Fruit fly (Drosophila melanogaster) whole organism, embryonic: Measurements from ENCODE around the gene CG42592.

Experiments
- Abd-B ChIP-seq: fragments of 200-800 bp; sonication (Bioruptor generic); optimal IDR thresholded peaks from 2 replicates; lab custom pipeline; 2018; ENCODE audit warnings: missing biosample characterization, mild to moderate bottlenecking, missing genetic modification characterization, moderate library complexity
- Blimp-1 ChIP-seq: fragments of 200-800 bp; sonication (Bioruptor generic); optimal IDR thresholded peaks from 3 replicates; lab custom pipeline; 2018; ENCODE audit warnings: missing biosample characterization, missing genetic modification characterization, mild to moderate bottlenecking, moderate library complexity, missing genetic modification reagents
- CG11504 ChIP-seq: fragments of 200-800 bp; sonication (Bioruptor generic); optimal IDR thresholded peaks from 3 replicates; lab custom pipeline; 2019; ENCODE audit warnings: missing biosample characterization, mild to moderate bottlenecking, missing genetic modification characterization, moderate library complexity
- CG11695 ChIP-seq: fragments of 200-800 bp; sonication (Bioruptor generic); IDR thresholded peaks from 3 replicates; pipeline ENCODE4 v1.3.6; 2022; ENCODE audit warnings: missing biosample characterization, missing genetic modification characterization
- CG12744 ChIP-seq: fragments of 200-800 bp; sonication (Bioruptor generic); optimal IDR thresholded peaks from 2 replicates; lab custom pipeline; 2016; ENCODE audit warnings: missing biosample characterization, missing genetic modification characterization
- CG13624 ChIP-seq: fragments of 200-800 bp; sonication (Bioruptor generic); optimal IDR thresholded peaks from 2 replicates; lab custom pipeline; 2016; ENCODE audit warnings: missing biosample characterization, missing genetic modification characterization
- CG15601 ChIP-seq: fragments of 200-800 bp; sonication (Bioruptor generic); optimal IDR thresholded peaks from 3 replicates; lab custom pipeline; 2019; ENCODE audit warnings: missing biosample characterization, mild to moderate bottlenecking, missing genetic modification characterization, moderate library complexity
- CG16813 ChIP-seq: fragments of 200-800 bp; sonication (Bioruptor generic); IDR thresholded peaks from 3 replicates; pipeline ENCODE4 v1.3.6; 2022; ENCODE audit warnings: missing biosample characterization, missing genetic modification characterization; ENCODE audit not compliant: partially characterized antibody
- CG17612 ChIP-seq: fragments of 200-800 bp; sonication (Bioruptor generic); IDR thresholded peaks from 2 replicates; pipeline ENCODE4 v1.3.6; 2022; ENCODE audit warnings: missing biosample characterization, missing genetic modification characterization
- CG17912 ChIP-seq: fragments of 200-800 bp; sonication (Bioruptor generic); optimal IDR thresholded peaks from 2 replicates; lab custom pipeline; 2018; ENCODE audit warnings: missing biosample characterization, mild to moderate bottlenecking, missing genetic modification characterization
- CG18011 ChIP-seq: fragments of 200-800 bp; sonication (Bioruptor generic); optimal IDR thresholded peaks from 2 replicates; lab custom pipeline; 2017; ENCODE audit warnings: missing biosample characterization, missing genetic modification characterization, mild to moderate bottlenecking, moderate library complexity, missing genotype
- CG18619 ChIP-seq: fragments of 200-800 bp; sonication (Bioruptor generic); optimal IDR thresholded peaks from 3 replicates; lab custom pipeline; 2017; ENCODE audit warnings: missing biosample characterization, mild to moderate bottlenecking, missing genetic modification characterization
- CG2116 ChIP-seq: fragments of 200-800 bp; sonication (Bioruptor generic); optimal IDR thresholded peaks from 3 replicates; lab custom pipeline; 2018; ENCODE audit warnings: missing biosample characterization, mild to moderate bottlenecking, missing genetic modification characterization
- CG3995 ChIP-seq: fragments of 200-800 bp; sonication (Bioruptor generic); optimal IDR thresholded peaks from 3 replicates; lab custom pipeline; 2016; ENCODE audit warnings: missing biosample characterization, missing genetic modification characterization
- CG4707 ChIP-seq: fragments of 200-800 bp; sonication (Bioruptor generic); optimal IDR thresholded peaks from 2 replicates; lab custom pipeline; 2018; ENCODE audit warnings: missing biosample characterization, mild to moderate bottlenecking, missing genetic modification characterization, moderate library complexity
- CG6813 ChIP-seq: fragments of 200-800 bp; sonication (Bioruptor generic); optimal IDR thresholded peaks from 2 replicates; lab custom pipeline; 2017; ENCODE audit warnings: missing biosample characterization, missing genetic modification characterization, mild to moderate bottlenecking, moderate library complexity, missing genetic modification reagents
- CG7372 ChIP-seq: fragments of 200-800 bp; sonication (Bioruptor generic); IDR thresholded peaks from 2 replicates; pipeline ENCODE4 v1.3.6; 2022; ENCODE audit warnings: missing biosample characterization, missing genetic modification characterization
- CG9817 ChIP-seq: fragments of 200-800 bp; sonication (Bioruptor generic); optimal IDR thresholded peaks from 2 replicates; lab custom pipeline; 2018; ENCODE audit warnings: missing biosample characterization, mild to moderate bottlenecking, missing genetic modification characterization, moderate library complexity
- Chrac-16 ChIP-seq: fragments of 200-800 bp; sonication (Bioruptor generic); optimal IDR thresholded peaks from 3 replicates; lab custom pipeline; 2016; ENCODE audit warnings: missing biosample characterization, missing genetic modification characterization
- Dip3 ChIP-seq: fragments of 200-800 bp; sonication (Bioruptor generic); optimal IDR thresholded peaks from 3 replicates; lab custom pipeline; 2016; ENCODE audit warnings: missing biosample characterization, missing genetic modification characterization
- Drgx ChIP-seq: fragments of 200-800 bp; sonication (Bioruptor generic); IDR thresholded peaks from 2 replicates; pipeline ENCODE4 v1.3.6; 2022; ENCODE audit warnings: missing biosample characterization, missing genetic modification characterization
- HLH4C ChIP-seq: fragments of 200-800 bp; sonication (Bioruptor generic); IDR thresholded peaks from 3 replicates; pipeline ENCODE4 v1.3.6; 2022; ENCODE audit warnings: missing biosample characterization, missing genetic modification characterization; ENCODE audit not compliant: partially characterized antibody
- Lhr ChIP-seq: fragments of 200-800 bp; sonication (Bioruptor generic); optimal IDR thresholded peaks from 3 replicates; lab custom pipeline; 2017; ENCODE audit warnings: mild to moderate bottlenecking, missing biosample characterization, missing genetic modification reagents, missing genetic modification characterization
- MBD-R2 ChIP-seq: fragments of 200-800 bp; sonication (Bioruptor generic); IDR thresholded peaks from 2 replicates; pipeline ENCODE4 v1.3.6; 2022; ENCODE audit warnings: missing biosample characterization, missing genetic modification characterization
- Oaz ChIP-seq: fragments of 200-800 bp; sonication (Bioruptor generic); IDR thresholded peaks from 2 replicates; pipeline ENCODE4 v1.3.6; 2022; ENCODE audit warnings: missing biosample characterization, missing genetic modification characterization
- Opbp ChIP-seq: fragments of 200-800 bp; sonication (Bioruptor generic); IDR thresholded peaks from 3 replicates; pipeline ENCODE4 v1.3.6; 2022; ENCODE audit warnings: missing biosample characterization, missing genetic modification characterization; ENCODE audit not compliant: partially characterized antibody
- Side ChIP-seq: fragments of 200-800 bp; sonication (Bioruptor generic); optimal IDR thresholded peaks from 2 replicates; lab custom pipeline; 2016; ENCODE audit warnings: missing biosample characterization, missing genetic modification characterization
- abd-A ChIP-seq: fragments of 200-800 bp; sonication (Bioruptor generic); optimal IDR thresholded peaks from 3 replicates; lab custom pipeline; 2019; ENCODE audit warnings: missing biosample characterization, mild to moderate bottlenecking, missing genetic modification characterization, moderate library complexity
- al ChIP-seq: fragments of 200-800 bp; sonication (Bioruptor generic); IDR thresholded peaks from 2 replicates; pipeline ENCODE4 v1.3.6; 2022; ENCODE audit warnings: missing biosample characterization, missing genetic modification characterization
- aop ChIP-seq: fragments of 200-800 bp; sonication (Bioruptor generic); IDR thresholded peaks from 2 replicates; pipeline ENCODE4 v1.3.6; 2022; ENCODE audit warnings: missing biosample characterization, missing genetic modification characterization
- emc ChIP-seq: fragments of 200-800 bp; sonication (Bioruptor generic); optimal IDR thresholded peaks from 2 replicates; lab custom pipeline; 2016; ENCODE audit warnings: missing biosample characterization, missing genetic modification characterization
- grau ChIP-seq: fragments of 200-800 bp; optimal IDR thresholded peaks from 3 replicates; lab custom pipeline; 2019; ENCODE audit warnings: missing biosample characterization, mild to moderate bottlenecking, missing genetic modification characterization, moderate library complexity
- gsb ChIP-seq: fragments of 200-800 bp; sonication (Bioruptor generic); IDR thresholded peaks from 2 replicates; pipeline ENCODE4 v1.3.6; 2022; ENCODE audit warnings: missing biosample characterization, missing genetic modification characterization
- gsb-n ChIP-seq: fragments of 200-800 bp; sonication (Bioruptor generic); optimal IDR thresholded peaks from 3 replicates; lab custom pipeline; 2018; ENCODE audit warnings: missing biosample characterization, mild to moderate bottlenecking, missing genetic modification characterization
- hth ChIP-seq: fragments of >200 bp; optimal IDR thresholded peaks from 2 replicates; lab custom pipeline; 2017; ENCODE audit warnings: inconsistent platforms
- ind ChIP-seq: fragments of 200-800 bp; sonication (Bioruptor generic); optimal IDR thresholded peaks from 3 replicates; lab custom pipeline; 2016; ENCODE audit warnings: missing biosample characterization, missing genetic modification characterization
- ken ChIP-seq: fragments of 200-800 bp; sonication (Bioruptor generic); IDR thresholded peaks from 3 replicates; pipeline ENCODE4 v1.3.6; 2022; ENCODE audit warnings: missing biosample characterization, missing genetic modification characterization
- kni ChIP-seq: fragments of 200-800 bp; sonication (Bioruptor generic); optimal IDR thresholded peaks from 3 replicates; lab custom pipeline; 2017; ENCODE audit warnings: mild to moderate bottlenecking, missing biosample characterization, missing genetic modification reagents, missing genetic modification characterization
- lmd ChIP-seq: fragments of 200-800 bp; sonication (Bioruptor generic); IDR thresholded peaks from 2 replicates; pipeline ENCODE4 v1.3.6; 2022; ENCODE audit warnings: missing biosample characterization, missing genetic modification characterization
- mld ChIP-seq: fragments of 200-800 bp; sonication (Bioruptor generic); IDR thresholded peaks from 3 replicates; pipeline ENCODE4 v1.3.6; 2022; ENCODE audit warnings: missing biosample characterization, missing genetic modification characterization; ENCODE audit not compliant: partially characterized antibody
- nerfin-1 ChIP-seq: fragments of 200-800 bp; sonication (Bioruptor generic); optimal IDR thresholded peaks from 3 replicates; lab custom pipeline; 2019; ENCODE audit warnings: missing biosample characterization, mild to moderate bottlenecking, missing genetic modification characterization, moderate library complexity
- nerfin-2 ChIP-seq: fragments of 200-800 bp; sonication (Bioruptor generic); IDR thresholded peaks from 2 replicates; pipeline ENCODE4 v1.3.6; 2022; ENCODE audit warnings: missing biosample characterization, missing genetic modification characterization; ENCODE audit not compliant: partially characterized antibody
- p53 ChIP-seq: fragments of 200-800 bp; sonication (Bioruptor generic); optimal IDR thresholded peaks from 2 replicates; lab custom pipeline; 2016; ENCODE audit warnings: missing biosample characterization, missing genetic modification characterization
- phol ChIP-seq: fragments of 200-800 bp; sonication (Bioruptor generic); optimal IDR thresholded peaks from 3 replicates; lab custom pipeline; 2018; ENCODE audit warnings: missing biosample characterization, mild to moderate bottlenecking, missing genetic modification characterization, moderate library complexity
- stc ChIP-seq: fragments of 200-800 bp; sonication (Bioruptor generic); IDR thresholded peaks from 2 replicates; pipeline ENCODE4 v1.3.6; 2022; ENCODE audit warnings: missing biosample characterization, missing genetic modification characterization
- tap ChIP-seq: fragments of 200-800 bp; optimal IDR thresholded peaks from 3 replicates; lab custom pipeline; 2019; ENCODE audit warnings: missing biosample characterization, mild to moderate bottlenecking, missing genetic modification characterization, moderate library complexity
- ttk ChIP-seq: fragments of 200-800 bp; sonication (Bioruptor generic); IDR thresholded peaks from 2 replicates; pipeline ENCODE4 v2.1.2; 2022; ENCODE audit warnings: missing biosample characterization, missing genetic modification characterization
- usp ChIP-seq: fragments of >200 bp; optimal IDR thresholded peaks from 2 replicates; lab custom pipeline; 2017; ENCODE audit warnings: missing biosample characterization, missing genetic modification characterization
- zfh1 ChIP-seq: fragments of 200-800 bp; sonication (Bioruptor generic); IDR thresholded peaks from 3 replicates; pipeline ENCODE4 v1.3.6; 2022; ENCODE audit warnings: missing biosample characterization, missing genetic modification characterization

Gene CG42592

dm6 chr3R:29798966-29799680 is 37.0 kb downstream of the CG42592 start, which contains the start of the genes Rnb and Drice (continued):
- TF ChIP-seq kni (GFP tag; lab: Kevin White, UChicago) (no peak), Blimp-1 (GFP tag; lab: Kevin White, UChicago) (no peak), CG18011 (GFP tag; lab: Kevin White, UChicago) (no peak), tap (tag; lab: Kevin White, UChicago) (no peak), CG3995 (GFP tag; lab: Kevin White, UChicago) (no peak), Abd-B (no peak), stc (no peak), CG18619 (no peak), Side (GFP tag; lab: Kevin White, UChicago) (no peak), Chrac-16 (GFP tag; lab: Kevin White, UChicago) (peak; percentile 12), nerfin-2 (0 out of 2 replicates have a peak, but pooled peaks have one; percentile 22), CG2116 (GFP tag; lab: Kevin White, UChicago) (peak; percentile 58), CG4707 (GFP tag; lab: Kevin White, UChicago) (no peak), gsb (GFP tag; lab: Robert Waterston, UW) (no peak), MBD-R2 (GFP tag; lab: Robert Waterston, UW) (peak; percentile 54), CG12744 (GFP tag; lab: Kevin White, UChicago) (no peak), CG11695 (GFP tag; lab: Robert Waterston, UW) (no peak), CG7372 (GFP tag; lab: Robert Waterston, UW) (no peak), ind (no peak), CG11504 (no peak), aop (no peak), Drgx (GFP tag; lab: Robert Waterston, UW) (no peak), Lhr (peak; percentile 60), HLH4C (GFP tag; lab: Robert Waterston, UW) (peak; percentile 55), Dip3 (no peak), Opbp (GFP tag; lab: Robert Waterston, UW) (0 out of 3 replicates have a peak, but pooled peaks have one; percentile 19), CG6813 (GFP tag; lab: Kevin White, UChicago) (peak; percentile 28), emc (GFP tag; lab: Kevin White, UChicago) (no peak), mld (no peak), CG17612 (no peak), Oaz (GFP tag; lab: Robert Waterston, UW) (no peak), zfh1 (0 out of 3 replicates have a peak, but pooled peaks have one; percentile 36), CG9817 (tag; lab: Kevin White, UChicago) (peak; percentile 51), al (peak; percentile 40; the same call in 1 of the 2 replicates), gsb-n (no peak), ken (GFP tag; lab: Robert Waterston, UW) (no peak), grau (peak; percentile 45), hth (lab: Kevin White, UChicago) (no peak), abd-A (tag; lab: Kevin White, UChicago) (no peak), p53 (GFP tag; lab: Kevin White, UChicago) (no peak), phol (tag; lab: Kevin White, UChicago) (peak; percentile 51), CG17912 (peak; percentile 65), nerfin-1 (tag; lab: Kevin White, UChicago) (no peak), lmd (GFP tag; lab: Robert Waterston, UW) (peak; percentile 8; the same call in 1 of the 2 replicates), CG16813 (peak; percentile 71), usp (GFP tag; lab: Kevin White, UChicago) (no peak), ttk (GFP tag; lab: Robert Waterston, UW) (peak; percentile 10; the same call in 1 of the 2 replicates), CG13624 (GFP tag; lab: Kevin White, UChicago) (no peak), CG15601 (tag; lab: Kevin White, UChicago) (peak; percentile 45)
